Fruit fly (Drosophila melanogaster) whole organism, embryonic: ENCODE measurements around the gene Ir64a.

Experiments used
- Atf6 ChIP-seq: fragments of 200-800 bp; sonication (Bioruptor generic); IDR thresholded peaks from 2 replicates; pipeline ENCODE4 v1.3.6; 2022; ENCODE audit warnings: missing biosample characterization, missing genetic modification characterization
- B-H2 ChIP-seq: fragments of 200-800 bp; sonication (Bioruptor generic); optimal IDR thresholded peaks from 2 replicates; lab custom pipeline; 2018; ENCODE audit warnings: missing biosample characterization, mild to moderate bottlenecking, missing genetic modification characterization
- CG12769 ChIP-seq: fragments of 200-800 bp; sonication (Bioruptor generic); optimal IDR thresholded peaks from 2 replicates; lab custom pipeline; 2019; ENCODE audit warnings: missing biosample characterization, mild to moderate bottlenecking, missing genetic modification characterization, moderate library complexity
- CG15514 ChIP-seq: fragments of 200-800 bp; sonication (Bioruptor generic); optimal IDR thresholded peaks from 3 replicates; lab custom pipeline; 2017; ENCODE audit warnings: missing biosample characterization, missing genetic modification characterization, mild to moderate bottlenecking, moderate library complexity, missing genetic modification reagents
- CG17829 ChIP-seq: fragments of 200-800 bp; optimal IDR thresholded peaks from 2 replicates; lab custom pipeline; 2019; ENCODE audit warnings: missing biosample characterization, mild to moderate bottlenecking, missing genetic modification characterization, moderate library complexity
- CG17912 ChIP-seq: fragments of 200-800 bp; sonication (Bioruptor generic); optimal IDR thresholded peaks from 2 replicates; lab custom pipeline; 2018; ENCODE audit warnings: missing biosample characterization, mild to moderate bottlenecking, missing genetic modification characterization
- CG18476 ChIP-seq: fragments of 200-800 bp; sonication (Bioruptor generic); optimal IDR thresholded peaks from 2 replicates; lab custom pipeline; 2016; ENCODE audit warnings: missing biosample characterization, mild to moderate bottlenecking, missing genetic modification characterization
- CG3163 ChIP-seq: fragments of 200-800 bp; sonication (Bioruptor generic); optimal IDR thresholded peaks from 3 replicates; lab custom pipeline; 2016; ENCODE audit warnings: missing biosample characterization, missing genetic modification characterization
- CG4282 ChIP-seq: fragments of 200-800 bp; sonication (Bioruptor generic); optimal IDR thresholded peaks from 2 replicates; lab custom pipeline; 2016; ENCODE audit warnings: missing biosample characterization, missing genetic modification characterization
- CG5180 ChIP-seq: fragments of 200-800 bp; sonication (Bioruptor generic); optimal IDR thresholded peaks from 3 replicates; lab custom pipeline; 2017; ENCODE audit warnings: missing biosample characterization, missing genetic modification characterization, mild to moderate bottlenecking, moderate library complexity, missing genetic modification reagents
- CG6254 ChIP-seq: fragments of 200-800 bp; sonication (Bioruptor generic); optimal IDR thresholded peaks from 3 replicates; lab custom pipeline; 2017; ENCODE audit warnings: mild to moderate bottlenecking, missing biosample characterization, missing genetic modification reagents, missing genetic modification characterization
- CG7987 ChIP-seq: fragments of 200-800 bp; sonication (Bioruptor generic); optimal IDR thresholded peaks from 2 replicates; lab custom pipeline; 2018; ENCODE audit warnings: missing biosample characterization, mild to moderate bottlenecking, missing genetic modification characterization, moderate library complexity
- CG9609 ChIP-seq: fragments of 200-800 bp; sonication (Bioruptor generic); optimal IDR thresholded peaks from 3 replicates; lab custom pipeline; 2016; ENCODE audit warnings: missing biosample characterization, missing genetic modification characterization
- CG9876 ChIP-seq: fragments of 200-800 bp; sonication (Bioruptor generic); optimal IDR thresholded peaks from 2 replicates; lab custom pipeline; 2016; ENCODE audit warnings: missing biosample characterization, missing genetic modification characterization
- Doc3 ChIP-seq: fragments of 200-800 bp; sonication (Bioruptor generic); IDR thresholded peaks from 3 replicates; pipeline ENCODE4 v1.3.6; 2022; ENCODE audit warnings: missing biosample characterization, missing genetic modification characterization; ENCODE audit not compliant: partially characterized antibody
- Dref ChIP-seq: fragments of 200-800 bp; sonication (Bioruptor generic); IDR thresholded peaks from 2 replicates; pipeline ENCODE4 v1.3.6; 2022; ENCODE audit warnings: missing biosample characterization, missing genetic modification characterization
- Drgx ChIP-seq: fragments of 200-800 bp; sonication (Bioruptor generic); IDR thresholded peaks from 2 replicates; pipeline ENCODE4 v1.3.6; 2022; ENCODE audit warnings: missing biosample characterization, missing genetic modification characterization
- Ets97D ChIP-seq: fragments of 200-800 bp; sonication (Bioruptor generic); optimal IDR thresholded peaks from 3 replicates; lab custom pipeline; 2016; ENCODE audit warnings: missing biosample characterization, missing genetic modification characterization
- HLH3B ChIP-seq: fragments of 200-800 bp; sonication (Bioruptor generic); IDR thresholded peaks from 2 replicates; pipeline ENCODE4 v1.3.6; 2022; ENCODE audit warnings: missing biosample characterization, missing genetic modification characterization
- Hmx ChIP-seq: fragments of 200-800 bp; sonication (Bioruptor generic); optimal IDR thresholded peaks from 2 replicates; lab custom pipeline; 2016; ENCODE audit warnings: missing biosample characterization, missing genetic modification characterization
- Hr51 ChIP-seq, 2 experiments: fragments of 200-800 bp; sonication (Bioruptor generic); optimal IDR thresholded peaks; 2 replicates in 1 of 2; 3 replicates in 1 of 2; lab custom pipeline; 2016 to 2018; ENCODE audit warnings: missing biosample characterization in 2 of 2, missing genetic modification characterization in 2 of 2, mild to moderate bottlenecking in 1 of 2, moderate library complexity in 1 of 2
- Jarid2 ChIP-seq: fragments of 200-800 bp; sonication (Bioruptor generic); optimal IDR thresholded peaks from 3 replicates; lab custom pipeline; 2017; ENCODE audit warnings: mild to moderate bottlenecking, missing biosample characterization, missing genetic modification reagents, missing genetic modification characterization
- Med ChIP-seq: fragments of 200-800 bp; sonication (Bioruptor generic); peaks from one replicate; lab custom pipeline; 2016; ENCODE audit warnings: missing biosample characterization, missing genetic modification characterization, mild to moderate bottlenecking, inconsistent platforms, moderate library complexity
- Nf-YC ChIP-seq: fragments of 200-800 bp; optimal IDR thresholded peaks from 3 replicates; lab custom pipeline; 2019; ENCODE audit warnings: missing biosample characterization, mild to moderate bottlenecking, missing genetic modification characterization, moderate library complexity
- Pdp1 ChIP-seq, 2 experiments: fragments of 200-800 bp; sonication (Bioruptor generic); optimal IDR thresholded peaks; 3 replicates each; lab custom pipeline; 2016; ENCODE audit warnings: missing biosample characterization in 2 of 2, missing genetic modification characterization in 2 of 2, mild to moderate bottlenecking in 1 of 2, moderate library complexity in 1 of 2
- Stat92E ChIP-seq, 3 experiments: fragments of >200 bp in 2 of 3; fragments of 200-800 bp in 1 of 3; sonication (Bioruptor generic) in 1 of 3; optimal IDR thresholded peaks; 2 replicates each; lab custom pipeline; 2017 to 2019; ENCODE audit warnings: missing biosample characterization in 3 of 3, missing genetic modification characterization in 3 of 3, mild to moderate bottlenecking in 1 of 3, moderate library complexity in 1 of 3
- Trl ChIP-seq, 3 experiments: fragments of >200 bp in 2 of 3; fragments of 200-800 bp in 1 of 3; sonication (Bioruptor generic) in 1 of 3; optimal IDR thresholded peaks; 2 replicates in 1 of 3; 3 replicates in 2 of 3; lab custom pipeline; 2016 to 2017; ENCODE audit warnings: missing biosample characterization in 1 of 3, missing genetic modification characterization in 1 of 3
- abd-A ChIP-seq: fragments of 200-800 bp; sonication (Bioruptor generic); optimal IDR thresholded peaks from 3 replicates; lab custom pipeline; 2019; ENCODE audit warnings: missing biosample characterization, mild to moderate bottlenecking, missing genetic modification characterization, moderate library complexity
- bowl ChIP-seq: fragments of 200-800 bp; sonication (Bioruptor generic); IDR thresholded peaks from 2 replicates; pipeline ENCODE4 v1.3.6; 2022; ENCODE audit warnings: missing biosample characterization, missing genetic modification characterization
- caup ChIP-seq: fragments of 200-800 bp; sonication (Bioruptor generic); optimal IDR thresholded peaks from 3 replicates; lab custom pipeline; 2017; ENCODE audit warnings: missing biosample characterization, mild to moderate bottlenecking, missing genetic modification characterization, moderate library complexity; ENCODE audit not compliant: severe bottlenecking
- crc ChIP-seq: fragments of 200-800 bp; sonication (Bioruptor generic); optimal IDR thresholded peaks from 2 replicates; lab custom pipeline; 2016; ENCODE audit warnings: missing biosample characterization, missing genetic modification characterization
- esg ChIP-seq: fragments of 200-800 bp; sonication (Bioruptor generic); conservative IDR thresholded peaks from 2 replicates; pipeline ENCODE4 v1.3.6; 2022; ENCODE audit warnings: missing biosample characterization, missing genetic modification characterization
- exex ChIP-seq: fragments of 200-800 bp; sonication (Bioruptor generic); optimal IDR thresholded peaks from 4 replicates; lab custom pipeline; 2018; ENCODE audit warnings: missing biosample characterization, mild to moderate bottlenecking, missing genetic modification characterization, moderate library complexity
- fd3F ChIP-seq: fragments of 200-800 bp; sonication (Bioruptor generic); optimal IDR thresholded peaks from 2 replicates; lab custom pipeline; 2018; ENCODE audit warnings: missing biosample characterization, mild to moderate bottlenecking, missing genetic modification characterization, moderate library complexity
- gcm2 ChIP-seq: fragments of 200-800 bp; sonication (Bioruptor generic); optimal IDR thresholded peaks from 2 replicates; lab custom pipeline; 2016; ENCODE audit warnings: missing biosample characterization, missing genetic modification characterization
- gfzf ChIP-seq: fragments of 200-800 bp; sonication (Bioruptor generic); optimal IDR thresholded peaks from 2 replicates; lab custom pipeline; 2016; ENCODE audit warnings: missing biosample characterization, mild to moderate bottlenecking, missing genetic modification characterization, moderate library complexity
- grn ChIP-seq: fragments of 200-800 bp; sonication (Bioruptor generic); optimal IDR thresholded peaks from 3 replicates; lab custom pipeline; 2017; ENCODE audit warnings: missing biosample characterization, missing genetic modification characterization
- gt ChIP-seq: fragments of 200-800 bp; sonication (Bioruptor generic); IDR thresholded peaks from 2 replicates; pipeline ENCODE4 v1.3.6; 2022; ENCODE audit warnings: missing biosample characterization, missing genetic modification characterization
- lola ChIP-seq, 3 experiments: fragments of >200 bp in 2 of 3; fragments of 200-800 bp in 1 of 3; sonication (Bioruptor generic) in 1 of 3; optimal IDR thresholded peaks; 2 replicates each; lab custom pipeline; 2017 to 2019; ENCODE audit warnings: missing biosample characterization in 3 of 3, missing genetic modification characterization in 3 of 3, mild to moderate bottlenecking in 1 of 3, moderate library complexity in 1 of 3
- ranshi ChIP-seq: fragments of 200-800 bp; sonication (Bioruptor generic); IDR thresholded peaks from 2 replicates; pipeline ENCODE4 v1.3.6; 2022; ENCODE audit warnings: missing biosample characterization, missing genetic modification characterization
- sc ChIP-seq, 3 experiments: fragments of >200 bp in 2 of 3; fragments of 200-800 bp in 1 of 3; sonication (Bioruptor generic) in 1 of 3; optimal IDR thresholded peaks; 2 replicates in 2 of 3; 3 replicates in 1 of 3; lab custom pipeline; 2017; ENCODE audit warnings: mild to moderate bottlenecking in 1 of 3, missing biosample characterization in 1 of 3, missing genetic modification characterization in 1 of 3, missing genetic modification reagents in 1 of 3
- schlank ChIP-seq: fragments of 200-800 bp; sonication (Bioruptor generic); optimal IDR thresholded peaks from 2 replicates; lab custom pipeline; 2018; ENCODE audit warnings: missing biosample characterization, mild to moderate bottlenecking, missing genetic modification characterization
- stc ChIP-seq: fragments of 200-800 bp; sonication (Bioruptor generic); IDR thresholded peaks from 2 replicates; pipeline ENCODE4 v1.3.6; 2022; ENCODE audit warnings: missing biosample characterization, missing genetic modification characterization
- usp ChIP-seq: fragments of >200 bp; optimal IDR thresholded peaks from 2 replicates; lab custom pipeline; 2017; ENCODE audit warnings: missing biosample characterization, missing genetic modification characterization
- vvl ChIP-seq: fragments of 200-800 bp; sonication (Bioruptor generic); IDR thresholded peaks from 2 replicates; pipeline ENCODE4 v1.3.6; 2022; ENCODE audit warnings: missing biosample characterization, missing genetic modification characterization
- wdn ChIP-seq: fragments of 200-800 bp; sonication (Bioruptor generic); IDR thresholded peaks from 2 replicates; pipeline ENCODE4 v1.3.6; 2022; ENCODE audit warnings: missing biosample characterization, missing genetic modification characterization
- zfh2 ChIP-seq: fragments of 200-800 bp; sonication (Bioruptor generic); optimal IDR thresholded peaks from 2 replicates; lab custom pipeline; 2016; ENCODE audit warnings: missing biosample characterization, missing genetic modification characterization

Ir64a gene

DNA sequence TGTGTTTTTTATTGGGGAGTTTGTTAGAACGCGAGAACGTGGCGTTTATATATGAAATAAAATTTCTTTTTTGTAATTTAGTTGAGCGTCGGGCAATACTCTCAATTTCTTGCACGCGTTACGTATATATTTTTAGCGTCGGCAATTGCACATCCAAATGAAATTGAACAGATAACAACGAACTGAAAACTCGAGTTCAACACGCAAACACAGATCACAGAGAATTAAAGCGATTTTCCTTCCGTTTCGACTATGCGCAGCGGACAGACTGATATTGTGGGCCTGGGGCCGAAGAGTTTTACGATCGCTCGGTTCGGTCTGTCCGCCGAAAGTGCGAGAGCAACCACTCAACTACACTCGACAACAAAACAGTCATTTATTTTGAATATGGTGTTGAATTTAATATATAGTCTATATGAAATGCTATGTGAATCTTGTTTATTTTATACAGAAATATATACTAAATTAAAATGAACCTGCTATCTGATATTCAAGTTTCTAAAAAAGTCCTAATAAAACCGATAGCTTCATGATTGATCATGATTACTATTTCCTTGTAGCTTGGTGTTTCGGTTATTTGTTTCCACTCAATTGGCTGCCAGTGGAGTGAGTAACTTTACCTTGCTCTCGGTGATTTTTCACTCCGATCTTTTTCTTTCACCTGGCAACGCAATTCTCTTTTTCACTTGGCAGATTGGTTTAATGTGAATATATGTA, 27.4 kb downstream of the Ir64a start, which contains the start of gene CG46456 (continued):
- TF ChIP-seq CG6254 (peak; percentile 93), grn (peak; percentile 36), crc (GFP tag; lab: Kevin White, UChicago) (peak; percentile 20), CG7987 (GFP tag; lab: Kevin White, UChicago) (peak; percentile 85), stc (peak; percentile 94), Trl (optimal IDR thresholded peaks at IDR 0.05; lab: Kevin White, UChicago) (peak; percentile 14 to 57), Trl (GFP tag; optimal IDR thresholded peaks at IDR 0.05; lab: Kevin White, UChicago) (peak; percentile 52), B-H2 (GFP tag; lab: Kevin White, UChicago) (peak; percentile 95), Atf6 (GFP tag; lab: Robert Waterston, UW) (peak; percentile 95), caup (GFP tag; lab: Kevin White, UChicago) (peak; percentile 95), vvl (GFP tag; lab: Robert Waterston, UW) (peak; percentile 97), Drgx (GFP tag; lab: Robert Waterston, UW) (peak; percentile 95), CG17912 (GFP tag; lab: Kevin White, UChicago) (peak; percentile 24), fd3F (GFP tag; lab: Kevin White, UChicago) (peak; percentile 92), CG4282 (no peak), zfh2 (GFP tag; lab: Kevin White, UChicago) (peak; percentile 63), Hmx (GFP tag; lab: Kevin White, UChicago) (peak; percentile 66), CG3163 (GFP tag; lab: Kevin White, UChicago) (peak; percentile 3), exex (tag; lab: Kevin White, UChicago) (peak; percentile 84), bowl (GFP tag; lab: Robert Waterston, UW) (peak; percentile 78; the same call in 1 of the 2 replicates), Med (GFP tag; lab: Kevin White, UChicago) (peak; percentile 90), gfzf (no peak), CG18476 (peak; percentile 82), gt (GFP tag; lab: Robert Waterston, UW) (no peak), CG17829 (tag; lab: Kevin White, UChicago) (peak; percentile 97), CG15514 (GFP tag; lab: Kevin White, UChicago) (peak; percentile 88), Ets97D (GFP tag; lab: Kevin White, UChicago) (peak; percentile 29), Pdp1 (GFP tag; optimal IDR thresholded peaks at IDR 0.05; lab: Kevin White, UChicago) (peak; percentile 64 to 76), lola (GFP tag; optimal IDR thresholded peaks at IDR 0.05; lab: Kevin White, UChicago) (peak in 1 of 3 experiments; percentile 96), Doc3 (no peak), ranshi (GFP tag; lab: Robert Waterston, UW) (peak; percentile 91; the same call in 1 of the 2 replicates), Hr51 (GFP tag; optimal IDR thresholded peaks at IDR 0.05; lab: Kevin White, UChicago) (peak; percentile 79 to 97), sc (optimal IDR thresholded peaks at IDR 0.05; lab: Kevin White, UChicago) (no peak), sc (GFP tag; optimal IDR thresholded peaks at IDR 0.05; lab: Kevin White, UChicago) (peak; percentile 85), HLH3B (GFP tag; lab: Robert Waterston, UW) (peak; percentile 93), CG5180 (GFP tag; lab: Kevin White, UChicago) (peak; percentile 83), Jarid2 (GFP tag; lab: Kevin White, UChicago) (peak; percentile 93), schlank (tag; lab: Kevin White, UChicago) (peak; percentile 82), Stat92E (GFP tag; optimal IDR thresholded peaks at IDR 0.05; lab: Kevin White, UChicago) (peak in 1 of 3 experiments; percentile 93), gcm2 (GFP tag; lab: Kevin White, UChicago) (peak; percentile 73), CG9876 (GFP tag; lab: Kevin White, UChicago) (no peak), CG9609 (no peak), Dref (no peak), Nf-YC (tag; lab: Kevin White, UChicago) (peak; percentile 85), usp (GFP tag; lab: Kevin White, UChicago) (no peak), esg (peak; percentile 84), CG12769 (tag; lab: Kevin White, UChicago) (peak; percentile 90), abd-A (peak; percentile 83), wdn (GFP tag; lab: Robert Waterston, UW) (peak; percentile 87)
